Worm (Caenorhabditis elegans) whole organism, midembryonic: Measurements from ENCODE around the gene C37E2.3.

ENCODE experiments used
- klf-2 ChIP-seq: fragments of 200-800 bp; sonication (Bioruptor generic); conservative IDR thresholded peaks from 2 replicates; pipeline ENCODE4 v1.3.6; 2022; ENCODE audit warnings: missing genetic modification reagents, missing genetic modification characterization, missing compliant biosample characterization
- ref-1 ChIP-seq: fragments of 200-800 bp; sonication (Bioruptor generic); conservative IDR thresholded peaks from 2 replicates; pipeline ENCODE4 v1.3.6; 2022; ENCODE audit warnings: missing genetic modification reagents, missing genetic modification characterization, missing compliant biosample characterization

DNA sequence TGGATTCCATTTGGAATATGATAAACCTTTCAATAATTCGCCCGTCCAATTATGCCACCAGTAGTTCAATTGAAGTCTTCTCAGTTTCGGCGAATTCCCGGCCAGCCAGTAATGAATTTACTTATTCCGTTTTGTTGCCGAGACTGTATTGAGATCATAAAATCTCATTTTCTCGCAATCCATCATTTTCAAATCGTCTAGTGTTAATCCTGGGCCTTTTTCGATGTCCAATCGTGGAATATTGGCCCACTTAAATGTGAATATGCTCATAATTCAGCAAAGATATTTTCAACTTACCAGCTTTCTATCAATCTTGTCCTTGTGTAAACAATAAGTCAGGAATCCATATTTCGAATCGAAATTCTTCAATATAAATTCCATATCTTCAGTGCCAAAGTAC, 27.6 kb upstream of the C37E2.3 start:
- TF ChIP-seq klf-2 (GFP tag; lab: Robert Waterston, UW) (no peak), ref-1 (no peak)
